Worm (Caenorhabditis elegans): Measurements from ENCODE around the gene idpc-7.
A peak's percentile ranks its signal among the peaks of the same experiment; 100 is the strongest.

Gene idpc-7

DNA sequence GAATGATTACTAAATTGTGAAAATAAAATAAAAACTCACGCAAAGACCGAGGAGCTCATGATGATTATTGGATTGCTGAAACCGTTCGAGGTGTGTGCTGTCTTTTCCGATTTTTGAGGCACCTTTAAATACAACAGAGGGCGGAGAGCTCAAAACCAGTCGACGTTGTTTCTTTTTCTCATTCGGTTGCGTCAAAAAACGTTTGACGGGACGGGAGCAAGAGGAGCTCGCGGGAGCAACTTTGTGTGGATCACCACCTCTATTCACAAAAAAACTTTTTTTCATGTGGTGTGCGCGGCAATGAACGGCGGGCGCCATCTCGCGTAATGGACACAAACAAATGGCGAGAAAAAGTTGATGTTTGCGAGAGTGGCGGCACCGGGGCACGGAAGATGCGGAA, 10.3 kb upstream of the idpc-7 start, which contains the start of gene idpc-3:
TSS of gene idpc-3 (minus strand) at position 101 of the 400 bp plus-strand sequence.
- TF ChIP-seq madf-9 (GFP tag; conservative IDR thresholded peaks at IDR 0.05), result no peak
- TF ChIP-seq ceh-62 (tag; optimal IDR thresholded peaks at IDR 0.05), result no peak
- TF ChIP-seq mep-1 (tag; optimal IDR thresholded peaks at IDR 0.05), result no peak
- no peak for TF ChIP-seq D1046.2 (GFP tag; IDR thresholded peaks at IDR 0.05)
- TF ChIP-seq lin-38 (GFP tag; IDR thresholded peaks at IDR 0.05), result no peak
- no peak for TF ChIP-seq T20F7.1 (GFP tag; optimal IDR thresholded peaks at IDR 0.05)
- TF ChIP-seq daf-8 (GFP tag; IDR thresholded peaks at IDR 0.05), result no peak
- no peak for TF ChIP-seq nhr-48 (tag; optimal IDR thresholded peaks at IDR 0.05)
- TF ChIP-seq nhr-41 (GFP tag; IDR thresholded peaks at IDR 0.05), result no peak
- no peak for TF ChIP-seq ctbp-1 (GFP tag; IDR thresholded peaks at IDR 0.05)
- TF ChIP-seq lin-29 (GFP tag; IDR thresholded peaks at IDR 0.05), result no peak
- TF ChIP-seq tra-1 (GFP tag; IDR thresholded peaks at IDR 0.05), result no peak
- TF ChIP-seq skn-1 (tag; optimal IDR thresholded peaks at IDR 0.05), result no peak
- no peak for TF ChIP-seq madf-5 (GFP tag; IDR thresholded peaks at IDR 0.05)
- TF ChIP-seq mes-2 (tag; optimal IDR thresholded peaks at IDR 0.05; ENCODE audit: poor library complexity, severe bottlenecking), result no peak

DNA sequence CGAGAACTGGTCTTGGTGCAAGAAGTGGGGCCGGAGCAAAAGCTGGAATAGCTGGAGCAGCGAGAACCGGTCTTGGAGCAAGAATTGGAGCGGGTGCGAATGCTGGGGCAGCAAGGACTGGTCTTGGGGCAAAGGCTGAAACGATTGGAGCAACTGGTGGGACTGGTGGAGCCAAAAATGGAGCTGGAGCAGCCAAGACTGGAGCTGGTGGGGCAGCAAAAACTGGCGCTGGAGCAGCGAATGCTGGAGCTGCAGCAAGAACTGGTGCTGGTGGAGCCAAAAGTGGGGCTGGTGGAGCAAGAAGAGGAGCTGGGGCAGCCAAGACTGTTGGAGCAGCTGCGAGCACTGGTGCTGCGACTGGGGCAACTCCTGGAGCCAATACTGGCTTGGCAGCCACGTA, 9.8 kb upstream of the idpc-7 start:
- TF ChIP-seq F44E2.7 (GFP tag; IDR thresholded peaks at IDR 0.05) (no peak), mep-1 (tag; optimal IDR thresholded peaks at IDR 0.05) (no peak), lim-7 (GFP tag; IDR thresholded peaks at IDR 0.05) (no peak), cey-2 (tag; optimal IDR thresholded peaks at IDR 0.05; ENCODE audit: borderline replicate concordance, insufficient read depth) (no peak), zfp-2 (tag; optimal IDR thresholded peaks at IDR 0.05) (no peak), nhr-6 (tag; optimal IDR thresholded peaks at IDR 0.05) (no peak), tra-1 (GFP tag; IDR thresholded peaks at IDR 0.05) (0 out of 2 replicates have a peak, but pooled peaks have one; percentile 21), nhr-102 (tag; optimal IDR thresholded peaks at IDR 0.05) (no peak), egl-43 (GFP tag; IDR thresholded peaks at IDR 0.05) (peak; percentile 57; the same call in 1 of the 2 replicates), jun-1 (tag; optimal IDR thresholded peaks at IDR 0.05) (no peak), Y105C5A.15 (GFP tag; IDR thresholded peaks at IDR 0.05) (no peak), vab-7 (GFP tag; IDR thresholded peaks at IDR 0.05) (no peak), nhr-11 (tag; optimal IDR thresholded peaks at IDR 0.05) (no peak), T20F7.1 (GFP tag; optimal IDR thresholded peaks at IDR 0.05) (no peak), unc-39 (tag; optimal IDR thresholded peaks at IDR 0.05) (no peak), lin-1 (GFP tag; IDR thresholded peaks at IDR 0.05) (no peak), set-16 (GFP tag; IDR thresholded peaks at IDR 0.05) (peak; percentile 95), fkh-10 (GFP tag; optimal IDR thresholded peaks at IDR 0.05) (no peak), daf-19 (GFP tag; conservative IDR thresholded peaks at IDR 0.05) (no peak), unc-130 (GFP tag; optimal IDR thresholded peaks at IDR 0.05) (no peak), ceh-44 (GFP tag; IDR thresholded peaks at IDR 0.05) (no peak), aha-1 (tag) (peak; percentile 72), rbr-2 (tag; optimal IDR thresholded peaks at IDR 0.05) (no peak), F26F4.8 (GFP tag; conservative IDR thresholded peaks at IDR 0.05) (no peak), attf-4 (tag; optimal IDR thresholded peaks at IDR 0.05) (no peak), mes-2 (tag; optimal IDR thresholded peaks at IDR 0.05; ENCODE audit: poor library complexity, severe bottlenecking) (no peak), F49E8.2 (tag; optimal IDR thresholded peaks at IDR 0.05; ENCODE audit: borderline replicate concordance) (no peak), lin-15B (tag; optimal IDR thresholded peaks at IDR 0.05) (no peak), ceh-62 (tag; optimal IDR thresholded peaks at IDR 0.05) (no peak), arid-1 (GFP tag; conservative IDR thresholded peaks at IDR 0.05) (no peak), hlh-11 (tag; optimal IDR thresholded peaks at IDR 0.05) (no peak), mxl-3 (GFP tag; optimal IDR thresholded peaks at IDR 0.05) (no peak), dmd-9 (GFP tag; IDR thresholded peaks at IDR 0.05) (no peak), ceh-28 (tag; optimal IDR thresholded peaks at IDR 0.05) (no peak)

Data from whole organism, L4 larva.